Worm (Caenorhabditis elegans): ENCODE data around the gene Y110A2AL.9.

ce11 chrII:2864229-2864628 lies 2.2 kb downstream of the Y110A2AL.9 start, which contains the start of gene Y110A2AL.5:
- TF ChIP-seq ttx-3 (tag; optimal IDR thresholded peaks at IDR 0.05) (no peak), pha-4 (tag; optimal IDR thresholded peaks at IDR 0.05) (no peak), lim-6 (tag; optimal IDR thresholded peaks at IDR 0.05) (no peak), C38D4.7 (GFP tag; optimal IDR thresholded peaks at IDR 0.05) (no peak), ceh-22 (tag; optimal IDR thresholded peaks at IDR 0.05) (no peak), ama-1 (optimal IDR thresholded peaks at IDR 0.05) (no peak), sdc-2 (tag; optimal IDR thresholded peaks at IDR 0.05) (no peak), ets-4 (tag; optimal IDR thresholded peaks at IDR 0.05) (no peak), fkh-10 (GFP tag; optimal IDR thresholded peaks at IDR 0.05) (no peak)
